Worm (Caenorhabditis elegans) whole organism, L1 larva: ENCODE measurements around the gene rike-1.

Source experiments
- C16A3.4 ChIP-seq: fragments of 150-350 bp; optimal IDR thresholded peaks from 2 replicates; lab custom pipeline; 2014; ENCODE audit warnings: missing biosample characterization, missing genetic modification characterization
- F16B12.6 ChIP-seq: fragments of 150-350 bp; optimal IDR thresholded peaks from 2 replicates; lab custom pipeline; 2014; ENCODE audit warnings: missing biosample characterization, missing genetic modification characterization
- Y116A8C.19 ChIP-seq: sonication (generic microtip); optimal IDR thresholded peaks from 2 replicates; lab custom pipeline; 2016; ENCODE audit warnings: missing compliant biosample characterization, missing genetic modification characterization, borderline replicate concordance
- aha-1 ChIP-seq: fragments of 150-350 bp; optimal IDR thresholded peaks from 2 replicates; lab custom pipeline; 2014; ENCODE audit warnings: missing biosample characterization, missing genetic modification characterization
- alr-1 ChIP-seq: fragments of 200-800 bp; sonication (Bioruptor generic); optimal IDR thresholded peaks from 2 replicates; lab custom pipeline; 2018; ENCODE audit warnings: borderline replicate concordance, mild to moderate bottlenecking, missing genetic modification characterization, missing compliant biosample characterization
- aly-2 ChIP-seq: fragments of 150-350 bp; optimal IDR thresholded peaks from 2 replicates; lab custom pipeline; 2014; ENCODE audit warnings: missing biosample characterization, missing genetic modification characterization
- ama-1 ChIP-seq: fragments of 150-350 bp; optimal IDR thresholded peaks from 2 replicates; lab custom pipeline; 2014
- blmp-1 ChIP-seq: fragments of 150-350 bp; optimal IDR thresholded peaks from 2 replicates; lab custom pipeline; 2014; ENCODE audit warnings: missing biosample characterization, missing genetic modification characterization
- ceh-8 ChIP-seq: fragments of 200-800 bp; sonication (Bioruptor generic); optimal IDR thresholded peaks from 2 replicates; lab custom pipeline; 2018; ENCODE audit warnings: mild to moderate bottlenecking, missing genetic modification characterization, moderate library complexity, missing compliant biosample characterization
- ceh-82 ChIP-seq, 3 experiments: fragments of 150-350 bp in 1 of 3; sonication (generic microtip) in 2 of 3; optimal IDR thresholded peaks; 2 replicates each; lab custom pipeline; 2014 to 2017; ENCODE audit warnings: missing biosample characterization in 3 of 3, missing genetic modification characterization in 3 of 3
- ceh-88 ChIP-seq: fragments of 200-800 bp; sonication (Bioruptor generic); IDR thresholded peaks from 2 replicates; pipeline ENCODE4 v1.3.6; 2022; ENCODE audit warnings: missing genetic modification characterization, missing compliant biosample characterization
- efl-1 ChIP-seq, 4 experiments: fragments of 150-350 bp; optimal IDR thresholded peaks in 3 of 4; peaks in 1 of 4; 1 replicate in 1 of 4; 2 replicates in 3 of 4; lab custom pipeline; 2014; ENCODE audit warnings: missing biosample characterization in 2 of 4, missing genetic modification characterization in 2 of 4, missing genetic modification reagents in 2 of 4
- ets-5 ChIP-seq: fragments of 200-800 bp; sonication (Bioruptor generic); IDR thresholded peaks from 2 replicates; pipeline ENCODE4 v1.3.6; 2022; ENCODE audit warnings: missing genetic modification characterization, missing compliant biosample characterization
- fkh-10 ChIP-seq: sonication (generic microtip); optimal IDR thresholded peaks from 2 replicates; lab custom pipeline; 2017; ENCODE audit warnings: missing biosample characterization, missing genetic modification reagents, missing genetic modification characterization
- fkh-4 ChIP-seq: sonication (generic microtip); optimal IDR thresholded peaks from 2 replicates; lab custom pipeline; 2016; ENCODE audit warnings: missing compliant biosample characterization, missing genetic modification characterization, borderline replicate concordance
- fkh-8 ChIP-seq: sonication (generic microtip); optimal IDR thresholded peaks from 2 replicates; lab custom pipeline; 2016; ENCODE audit warnings: mild to moderate bottlenecking, missing genetic modification characterization, missing compliant biosample characterization
- fos-1 ChIP-seq: fragments of 150-350 bp; optimal IDR thresholded peaks from 2 replicates; lab custom pipeline; 2014; ENCODE audit warnings: missing biosample characterization, missing genetic modification characterization
- grh-1 ChIP-seq: fragments of 200-800 bp; sonication (Bioruptor generic); IDR thresholded peaks from 2 replicates; pipeline ENCODE4 v1.3.6; 2022; ENCODE audit warnings: missing genetic modification reagents, missing genetic modification characterization, missing compliant biosample characterization
- hlh-17 ChIP-seq: fragments of 200-800 bp; sonication (Bioruptor generic); optimal IDR thresholded peaks from 2 replicates; lab custom pipeline; 2018; ENCODE audit warnings: missing genetic modification characterization, mild to moderate bottlenecking, missing compliant biosample characterization, moderate library complexity, borderline replicate concordance
- hlh-4 ChIP-seq: sonication (generic microtip); optimal IDR thresholded peaks from 2 replicates; lab custom pipeline; 2016; ENCODE audit warnings: mild to moderate bottlenecking, missing genetic modification characterization, missing compliant biosample characterization
- hpl-2 ChIP-seq: fragments of 150-350 bp; optimal IDR thresholded peaks from 2 replicates; lab custom pipeline; 2014; ENCODE audit warnings: missing biosample characterization, missing genetic modification reagents, missing genetic modification characterization
- irx-1 ChIP-seq: sonication (generic microtip); optimal IDR thresholded peaks from 2 replicates; lab custom pipeline; 2016; ENCODE audit warnings: missing genetic modification characterization, missing compliant biosample characterization
- lin-13 ChIP-seq: fragments of 150-350 bp; optimal IDR thresholded peaks from 2 replicates; lab custom pipeline; 2014; ENCODE audit warnings: missing biosample characterization, missing genetic modification reagents, missing genetic modification characterization
- lir-3 ChIP-seq: sonication (generic microtip); optimal IDR thresholded peaks from 2 replicates; lab custom pipeline; 2016; ENCODE audit warnings: mild to moderate bottlenecking, missing genetic modification characterization, moderate library complexity, missing compliant biosample characterization; ENCODE audit not compliant: poor library complexity
- lsy-2 ChIP-seq, 2 experiments: fragments of 150-350 bp; optimal IDR thresholded peaks; 2 replicates each; lab custom pipeline; 2014; ENCODE audit warnings: missing biosample characterization in 2 of 2, missing genetic modification characterization in 2 of 2
- mab-9 ChIP-seq: fragments of 200-800 bp; sonication (Bioruptor generic); IDR thresholded peaks from 2 replicates; pipeline ENCODE4 v1.3.6; 2022; ENCODE audit warnings: missing genetic modification reagents, missing genetic modification characterization, missing compliant biosample characterization
- mdl-1 ChIP-seq, 2 experiments: fragments of 150-350 bp; optimal IDR thresholded peaks; 2 replicates each; lab custom pipeline; 2014 to 2017; ENCODE audit warnings: missing biosample characterization in 2 of 2, missing genetic modification characterization in 2 of 2, inconsistent platforms in 1 of 2
- mef-2 ChIP-seq: fragments of 150-350 bp; optimal IDR thresholded peaks from 2 replicates; lab custom pipeline; 2014; ENCODE audit warnings: missing biosample characterization, missing genetic modification characterization
- mep-1 ChIP-seq: fragments of 150-350 bp; optimal IDR thresholded peaks from 2 replicates; lab custom pipeline; 2014; ENCODE audit warnings: missing biosample characterization, missing genetic modification characterization
- nhr-11 ChIP-seq: fragments of 150-350 bp; optimal IDR thresholded peaks from 2 replicates; lab custom pipeline; 2014; ENCODE audit warnings: missing biosample characterization, missing genetic modification characterization
- nhr-19 ChIP-seq: fragments of 200-800 bp; sonication (Bioruptor generic); conservative IDR thresholded peaks from 2 replicates; pipeline ENCODE4 v1.3.6; 2022; ENCODE audit warnings: missing genetic modification characterization, missing compliant biosample characterization
- nhr-20 ChIP-seq: sonication (generic microtip); optimal IDR thresholded peaks from 2 replicates; lab custom pipeline; 2016; ENCODE audit warnings: mild to moderate bottlenecking, missing genetic modification characterization, missing compliant biosample characterization
- nhr-28 ChIP-seq: fragments of 150-350 bp; optimal IDR thresholded peaks from 2 replicates; lab custom pipeline; 2014; ENCODE audit warnings: missing biosample characterization, missing genetic modification characterization
- nhr-47 ChIP-seq: sonication (generic microtip); optimal IDR thresholded peaks from 2 replicates; lab custom pipeline; 2016; ENCODE audit warnings: mild to moderate bottlenecking, missing genetic modification characterization, moderate library complexity, missing compliant biosample characterization
- nhr-84 ChIP-seq: sonication (generic microtip); optimal IDR thresholded peaks from 2 replicates; lab custom pipeline; 2017; ENCODE audit warnings: missing biosample characterization, missing genetic modification characterization
- pag-3 ChIP-seq: sonication (generic microtip); optimal IDR thresholded peaks from 2 replicates; lab custom pipeline; 2017; ENCODE audit warnings: missing genetic modification characterization, mild to moderate bottlenecking, missing compliant biosample characterization, antibody characterized with exemption, borderline replicate concordance; ENCODE audit not compliant: insufficient read depth
- pax-3 ChIP-seq: fragments of 200-800 bp; sonication (Bioruptor generic); optimal IDR thresholded peaks from 2 replicates; lab custom pipeline; 2018; ENCODE audit warnings: mild to moderate bottlenecking, missing genetic modification characterization, moderate library complexity, missing compliant biosample characterization
- pqm-1 ChIP-seq: sonication (generic microtip); optimal IDR thresholded peaks from 3 replicates; lab custom pipeline; 2017; ENCODE audit warnings: missing biosample characterization, missing genetic modification characterization
- rnt-1 ChIP-seq: sonication (generic microtip); optimal IDR thresholded peaks from 2 replicates; lab custom pipeline; 2016; ENCODE audit warnings: mild to moderate bottlenecking, missing genetic modification characterization, moderate library complexity, missing compliant biosample characterization
- skn-1 ChIP-seq: fragments of 150-350 bp; optimal IDR thresholded peaks from 2 replicates; lab custom pipeline; 2014; ENCODE audit warnings: missing biosample characterization, missing genetic modification characterization
- snpc-4 ChIP-seq: fragments of 150-350 bp; optimal IDR thresholded peaks from 2 replicates; lab custom pipeline; 2014; ENCODE audit warnings: missing biosample characterization, missing genetic modification characterization
- sox-4 ChIP-seq: sonication (generic microtip); optimal IDR thresholded peaks from 2 replicates; lab custom pipeline; 2016; ENCODE audit warnings: missing genetic modification characterization, missing compliant biosample characterization
- sup-37 ChIP-seq: fragments of 200-800 bp; sonication (Bioruptor generic); optimal IDR thresholded peaks from 2 replicates; lab custom pipeline; 2018; ENCODE audit warnings: mild to moderate bottlenecking, missing genetic modification characterization, missing compliant biosample characterization
- unc-30 ChIP-seq: sonication (generic microtip); optimal IDR thresholded peaks from 2 replicates; lab custom pipeline; 2017; ENCODE audit warnings: missing biosample characterization, missing genetic modification characterization
- unc-86 ChIP-seq: sonication (generic microtip); optimal IDR thresholded peaks from 2 replicates; lab custom pipeline; 2016; ENCODE audit warnings: missing genetic modification characterization, missing compliant biosample characterization
- vab-15 ChIP-seq: sonication (generic microtip); optimal IDR thresholded peaks from 2 replicates; lab custom pipeline; 2017; ENCODE audit warnings: missing genotype, mild to moderate bottlenecking, missing genetic modification characterization, missing compliant biosample characterization
- xbp-1 ChIP-seq: sonication (generic microtip); optimal IDR thresholded peaks from 2 replicates; lab custom pipeline; 2016; ENCODE audit warnings: missing genetic modification characterization, missing compliant biosample characterization
- zag-1 ChIP-seq: fragments of 150-350 bp; optimal IDR thresholded peaks from 2 replicates; lab custom pipeline; 2014; ENCODE audit warnings: missing biosample characterization, missing genetic modification characterization
- zip-4 ChIP-seq: fragments of 200-800 bp; sonication (Bioruptor generic); optimal IDR thresholded peaks from 2 replicates; lab custom pipeline; 2018; ENCODE audit warnings: mild to moderate bottlenecking, missing genetic modification characterization, moderate library complexity, missing compliant biosample characterization
- ztf-11 ChIP-seq, 2 experiments: sonication (generic microtip); optimal IDR thresholded peaks; 2 replicates each; lab custom pipeline; 2016 to 2017; ENCODE audit warnings: missing genetic modification characterization in 2 of 2, missing biosample characterization in 1 of 2, missing compliant biosample characterization in 1 of 2
- ztf-4 ChIP-seq: fragments of 150-350 bp; optimal IDR thresholded peaks from 2 replicates; lab custom pipeline; 2014; ENCODE audit warnings: missing biosample characterization, missing genetic modification characterization

Gene rike-1

DNA sequence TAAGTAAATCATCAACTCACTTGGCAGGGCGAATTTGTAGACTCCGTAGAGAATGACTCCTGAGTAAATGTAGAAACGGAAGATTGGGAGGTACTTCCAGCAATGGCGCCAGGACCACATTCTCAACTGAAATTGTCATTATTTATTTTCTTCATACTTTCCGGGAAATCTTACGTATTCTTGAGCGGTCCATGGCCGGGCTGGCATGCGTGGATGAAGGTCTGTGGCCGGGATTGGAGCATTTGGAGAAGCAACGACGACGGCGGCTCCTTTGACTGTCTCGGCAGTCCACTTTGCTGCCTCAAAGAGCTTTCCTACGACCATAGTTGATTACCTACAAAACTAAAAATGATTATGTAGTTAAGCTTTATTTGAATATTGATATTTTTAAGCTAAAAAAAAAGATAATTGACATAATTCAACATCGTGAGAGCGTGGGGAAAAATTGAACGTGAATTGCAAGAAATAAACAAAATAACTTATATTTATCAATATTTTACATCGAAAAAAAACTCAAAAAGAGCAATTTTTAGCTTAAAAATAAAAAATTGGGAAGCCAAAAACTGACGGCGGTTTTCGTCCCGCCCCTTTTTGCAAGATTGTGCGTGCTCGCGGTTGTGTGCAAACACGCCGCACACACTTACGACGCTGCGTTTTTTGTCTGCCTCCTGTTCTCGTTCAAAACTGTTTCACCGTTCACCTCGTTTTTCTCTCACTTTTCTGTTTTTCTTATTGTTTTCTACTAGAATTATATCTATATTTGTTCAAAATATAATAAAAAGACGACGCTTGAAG lies 21.7 kb downstream of the rike-1 start, which contains the start of gene ril-1:
Gene ril-1 (minus strand): TSS at position 342 of the 795 bp plus-strand sequence.
- TF ChIP-seq sox-4 (tag; lab: Kevin White, UChicago) (no peak), ceh-82 (tag; optimal IDR thresholded peaks at IDR 0.05; lab: Kevin White, UChicago) (peak; percentile 2 to 40 (median 32)), aha-1 (no peak), blmp-1 (tag; lab: Kevin White, UChicago) (no peak), fkh-10 (GFP tag; lab: Kevin White, UChicago) (no peak), ceh-8 (no peak), irx-1 (no peak), unc-30 (tag; lab: Kevin White, UChicago) (no peak), nhr-84 (tag; lab: Kevin White, UChicago) (no peak), efl-1 (optimal IDR thresholded peaks at IDR 0.05; lab: Kevin White, UChicago) (peak; percentile 38 to 41), efl-1 (GFP tag; optimal IDR thresholded peaks at IDR 0.05 in 1 of 2; lab: Kevin White, UChicago) (peak; percentile 6 to 85), nhr-19 (GFP tag; lab: Robert Waterston, UW) (no peak; the same call in 1 of the 2 replicates), F16B12.6 (tag; lab: Kevin White, UChicago) (no peak), zag-1 (tag; lab: Kevin White, UChicago) (no peak), fkh-4 (tag; lab: Kevin White, UChicago) (no peak), alr-1 (no peak), nhr-47 (peak; percentile 38), nhr-28 (tag; lab: Kevin White, UChicago) (no peak), mab-9 (GFP tag; lab: Robert Waterston, UW) (no peak), ceh-88 (GFP tag; lab: Robert Waterston, UW) (no peak), unc-86 (tag; lab: Kevin White, UChicago) (no peak), grh-1 (GFP tag; lab: Robert Waterston, UW) (no peak), aly-2 (tag; lab: Kevin White, UChicago) (no peak), mdl-1 (tag; optimal IDR thresholded peaks at IDR 0.05; lab: Kevin White, UChicago) (peak in 1 of 2 experiments; percentile 8), zip-4 (no peak), pax-3 (no peak), sup-37 (GFP tag; lab: Kevin White, UChicago) (no peak), fos-1 (tag; lab: Kevin White, UChicago) (no peak), ets-5 (GFP tag; lab: Robert Waterston, UW) (no peak), vab-15 (tag; lab: Kevin White, UChicago) (no peak), nhr-20 (tag; lab: Kevin White, UChicago) (peak; percentile 25), ztf-11 (tag; optimal IDR thresholded peaks at IDR 0.05; lab: Kevin White, UChicago) (no peak), lin-13 (GFP tag; lab: Kevin White, UChicago) (no peak), hlh-4 (tag; lab: Kevin White, UChicago) (no peak), lsy-2 (tag; optimal IDR thresholded peaks at IDR 0.05; lab: Kevin White, UChicago) (peak; percentile 27 to 58), xbp-1 (tag; lab: Kevin White, UChicago) (peak; percentile 15), nhr-11 (tag; lab: Kevin White, UChicago) (no peak), mef-2 (tag; lab: Kevin White, UChicago) (no peak), ama-1 (lab: Kevin White, UChicago) (no peak), skn-1 (tag; lab: Kevin White, UChicago) (peak; percentile 40), pag-3 (tag; lab: Kevin White, UChicago) (no peak), hlh-17 (GFP tag; lab: Kevin White, UChicago) (no peak), rnt-1 (peak; percentile 35), mep-1 (tag; lab: Kevin White, UChicago) (no peak), hpl-2 (GFP tag; lab: Kevin White, UChicago) (no peak), ztf-4 (tag; lab: Kevin White, UChicago) (no peak), fkh-8 (tag; lab: Kevin White, UChicago) (peak; percentile 34), C16A3.4 (tag; lab: Kevin White, UChicago) (peak; percentile 53), Y116A8C.19 (tag; lab: Kevin White, UChicago) (no peak), lir-3 (tag; lab: Kevin White, UChicago) (no peak), pqm-1 (tag; lab: Kevin White, UChicago) (no peak), snpc-4 (tag; lab: Kevin White, UChicago) (no peak)
